Worm (Caenorhabditis elegans) whole organism, early embryonic: ENCODE results near the gene nhr-48.

Experiments used
- F13C5.2 ChIP-seq: sonication (generic microtip); optimal IDR thresholded peaks from 2 replicates; lab custom pipeline; 2017; ENCODE audit warnings: mild to moderate bottlenecking, missing genetic modification characterization, inconsistent platforms, missing compliant biosample characterization
- hmbx-1 ChIP-seq: sonication (generic microtip); optimal IDR thresholded peaks from 2 replicates; lab custom pipeline; 2016; ENCODE audit warnings: mild to moderate bottlenecking, missing genetic modification characterization, missing compliant biosample characterization
- hmg-4 ChIP-seq: fragments of 200-800 bp; sonication (Bioruptor generic); optimal IDR thresholded peaks from 2 replicates; lab custom pipeline; 2018; ENCODE audit warnings: mild to moderate bottlenecking, missing genetic modification characterization, missing compliant biosample characterization
- pes-1 ChIP-seq: fragments of 200-800 bp; sonication (Bioruptor generic); IDR thresholded peaks from 2 replicates; pipeline ENCODE4 v1.3.6; 2022; ENCODE audit warnings: missing genetic modification reagents, missing genetic modification characterization, missing compliant biosample characterization
- sea-1 ChIP-seq: fragments of 200-800 bp; sonication (Bioruptor generic); conservative IDR thresholded peaks from 2 replicates; pipeline ENCODE4 v1.3.6; 2022; ENCODE audit warnings: missing genetic modification characterization, missing compliant biosample characterization

ce11 chrX:15747814-15748213 lies 39.8 kb downstream of the nhr-48 start:
- TF ChIP-seq pes-1 (GFP tag; lab: Robert Waterston, UW) (no peak), F13C5.2 (tag; lab: Kevin White, UChicago) (no peak), hmg-4 (GFP tag; lab: Kevin White, UChicago) (no peak), hmbx-1 (tag; lab: Kevin White, UChicago) (no peak), sea-1 (GFP tag; lab: Robert Waterston, UW) (no peak)
